Worm (Caenorhabditis elegans): Measurements from ENCODE around the gene F38A5.22.

ce11 chrIV:6595912-6596311 lies at the start of gene F38A5.22:
- no peak for TF ChIP-seq snpc-4 (tag; optimal IDR thresholded peaks at IDR 0.05)
- no peak for TF ChIP-seq fos-1 (tag; optimal IDR thresholded peaks at IDR 0.05)
- TF ChIP-seq R02D3.7 (tag; optimal IDR thresholded peaks at IDR 0.05) = no peak
- TF ChIP-seq nhr-237 (tag; optimal IDR thresholded peaks at IDR 0.05) = no peak
- TF ChIP-seq nhr-23 (tag; optimal IDR thresholded peaks at IDR 0.05) = no peak
- TF ChIP-seq nhr-25 (tag; optimal IDR thresholded peaks at IDR 0.05) = no peak
- no peak for TF ChIP-seq nhr-77 (tag; optimal IDR thresholded peaks at IDR 0.05)
- TF ChIP-seq egl-27 (tag; optimal IDR thresholded peaks at IDR 0.05) = no peak
- TF ChIP-seq lsy-2 (tag; optimal IDR thresholded peaks at IDR 0.05) = no peak
- no peak for TF ChIP-seq sma-9 (GFP tag; optimal IDR thresholded peaks at IDR 0.05)
- TF ChIP-seq sma-9 (tag; optimal IDR thresholded peaks at IDR 0.05) = no peak
- TF ChIP-seq elt-3 (tag; optimal IDR thresholded peaks at IDR 0.05) = no peak

All from whole organism, L2 larva.